Fruit fly (Drosophila melanogaster): ENCODE measurements around the gene Jupiter.

Jupiter gene

dm6 chr3R:11657786-11658193 lies 38.1 kb upstream of the Jupiter start (continued):
- TF ChIP-seq br (GFP tag; optimal IDR thresholded peaks at IDR 0.05) (peak; percentile 90), Jra (GFP tag; optimal IDR thresholded peaks at IDR 0.05) (peak; percentile 70), Mio (GFP tag; optimal IDR thresholded peaks at IDR 0.05) (no peak), lola (GFP tag; optimal IDR thresholded peaks at IDR 0.05) (no peak), Abd-B (GFP tag; optimal IDR thresholded peaks at IDR 0.05) (no peak)

- TF ChIP-seq h (GFP tag; optimal IDR thresholded peaks at IDR 0.05) (peak; percentile 99), CG32264 (GFP tag; optimal IDR thresholded peaks at IDR 0.05) (peak; percentile 97), Rel (GFP tag; optimal IDR thresholded peaks at IDR 0.05) (peak; percentile 96), Rel (tag; optimal IDR thresholded peaks at IDR 0.05) (peak; percentile 30), br (GFP tag; optimal IDR thresholded peaks at IDR 0.05) (peak; percentile 99), woc (GFP tag; optimal IDR thresholded peaks at IDR 0.05) (peak; percentile 94), Vsx2 (GFP tag; optimal IDR thresholded peaks at IDR 0.05; ENCODE audit: partially characterized antibody) (no peak), CG9705 (GFP tag; optimal IDR thresholded peaks at IDR 0.05) (peak; percentile 69), Hr83 (GFP tag; optimal IDR thresholded peaks at IDR 0.05; ENCODE audit: poor library complexity, severe bottlenecking) (peak; percentile 94), N (GFP tag; optimal IDR thresholded peaks at IDR 0.05) (no peak), dsf (GFP tag; optimal IDR thresholded peaks at IDR 0.05; ENCODE audit: borderline replicate concordance) (peak; percentile 90), Sp1 (GFP tag; optimal IDR thresholded peaks at IDR 0.05) (peak; percentile 97), GATAd (GFP tag; optimal IDR thresholded peaks at IDR 0.05) (peak; percentile 80), Hr78 (GFP tag; optimal IDR thresholded peaks at IDR 0.05) (no peak), fru (GFP tag; optimal IDR thresholded peaks at IDR 0.05) (peak; percentile 98), Mio (GFP tag; optimal IDR thresholded peaks at IDR 0.05) (peak; percentile 86), Dif (GFP tag; optimal IDR thresholded peaks at IDR 0.05; ENCODE audit: partially characterized antibody) (peak; percentile 22), sv (GFP tag; optimal IDR thresholded peaks at IDR 0.05) (peak; percentile 93), psq (GFP tag; optimal IDR thresholded peaks at IDR 0.05) (peak; percentile 94), Dfd (GFP tag; optimal IDR thresholded peaks at IDR 0.05) (no peak), jim (GFP tag; optimal IDR thresholded peaks at IDR 0.05) (peak; percentile 58), HLH106 (tag; optimal IDR thresholded peaks at IDR 0.05) (peak; percentile 97), dl (GFP tag; optimal IDR thresholded peaks at IDR 0.05; ENCODE audit: insufficient read depth in 1 of 2, partially characterized antibody in 2 of 2) (no peak), dmrt93B (GFP tag; optimal IDR thresholded peaks at IDR 0.05) (peak; percentile 95), OdsH (GFP tag; optimal IDR thresholded peaks at IDR 0.05) (peak; percentile 99), brk (GFP tag; optimal IDR thresholded peaks at IDR 0.05) (peak; percentile 97), Hnf4 (GFP tag; optimal IDR thresholded peaks at IDR 0.05) (peak; percentile 98), rgr (GFP tag; optimal IDR thresholded peaks at IDR 0.05) (peak; percentile 99), Abd-B (GFP tag; optimal IDR thresholded peaks at IDR 0.05) (no peak), sage (GFP tag; optimal IDR thresholded peaks at IDR 0.05) (peak; percentile 98), Jra (GFP tag; optimal IDR thresholded peaks at IDR 0.05) (peak; percentile 92), CrebA (GFP tag; optimal IDR thresholded peaks at IDR 0.05; ENCODE audit: borderline replicate concordance) (peak; percentile 94), tai (GFP tag; optimal IDR thresholded peaks at IDR 0.05) (peak; percentile 95), ey (GFP tag; optimal IDR thresholded peaks at IDR 0.05) (peak; percentile 99), usp (GFP tag; optimal IDR thresholded peaks at IDR 0.05) (no peak), foxo (GFP tag; optimal IDR thresholded peaks at IDR 0.05) (peak; percentile 97 to 99)
Observed at dm6 chr3R:11656614-11657216, 37.0 kb upstream of the Jupiter start.

- no peak for TF ChIP-seq jim (GFP tag; optimal IDR thresholded peaks at IDR 0.05)
- peak; percentile 49 for TF ChIP-seq Hr83 (GFP tag; optimal IDR thresholded peaks at IDR 0.05; ENCODE audit: poor library complexity, severe bottlenecking)
- TF ChIP-seq h (GFP tag; optimal IDR thresholded peaks at IDR 0.05) = peak; percentile 95
- TF ChIP-seq dmrt93B (GFP tag; optimal IDR thresholded peaks at IDR 0.05) = peak; percentile 75
- peak; percentile 84 for TF ChIP-seq tai (GFP tag; optimal IDR thresholded peaks at IDR 0.05)
- TF ChIP-seq Myc (optimal IDR thresholded peaks at IDR 0.05) = no peak
- peak; percentile 87 for TF ChIP-seq HLH106 (tag; optimal IDR thresholded peaks at IDR 0.05)
- TF ChIP-seq fru (GFP tag; optimal IDR thresholded peaks at IDR 0.05) = peak; percentile 92
- TF ChIP-seq pan (optimal IDR thresholded peaks at IDR 0.05) = no peak
- TF ChIP-seq dsf (GFP tag; optimal IDR thresholded peaks at IDR 0.05; ENCODE audit: borderline replicate concordance) = peak; percentile 60
- TF ChIP-seq br (GFP tag; optimal IDR thresholded peaks at IDR 0.05) = peak; percentile 86
- TF ChIP-seq N (GFP tag; optimal IDR thresholded peaks at IDR 0.05) = no peak
- TF ChIP-seq Dif (GFP tag; optimal IDR thresholded peaks at IDR 0.05; ENCODE audit: partially characterized antibody) = no peak
- TF ChIP-seq OdsH (GFP tag; optimal IDR thresholded peaks at IDR 0.05) = peak; percentile 94
- TF ChIP-seq Jra (GFP tag; optimal IDR thresholded peaks at IDR 0.05) = peak; percentile 27
- TF ChIP-seq CG32264 (GFP tag; optimal IDR thresholded peaks at IDR 0.05) = peak; percentile 71
- TF ChIP-seq dl (GFP tag; optimal IDR thresholded peaks at IDR 0.05; ENCODE audit: insufficient read depth in 1 of 2, partially characterized antibody in 2 of 2) = peak in 1 of 2 experiments; percentile 30
- peak; percentile 96 for TF ChIP-seq brk (GFP tag; optimal IDR thresholded peaks at IDR 0.05)
- TF ChIP-seq psq (GFP tag; optimal IDR thresholded peaks at IDR 0.05) = peak; percentile 89
- peak; percentile 86 for TF ChIP-seq Sp1 (GFP tag; optimal IDR thresholded peaks at IDR 0.05)
- peak; percentile 59 for TF ChIP-seq CrebA (GFP tag; optimal IDR thresholded peaks at IDR 0.05; ENCODE audit: borderline replicate concordance)
- TF ChIP-seq Hr78 (GFP tag; optimal IDR thresholded peaks at IDR 0.05) = no peak
- peak; percentile 96 for TF ChIP-seq rgr (GFP tag; optimal IDR thresholded peaks at IDR 0.05)
- no peak for TF ChIP-seq lola (GFP tag; optimal IDR thresholded peaks at IDR 0.05)
- TF ChIP-seq sage (GFP tag; optimal IDR thresholded peaks at IDR 0.05) = peak; percentile 91
- no peak for TF ChIP-seq Abd-B (GFP tag; optimal IDR thresholded peaks at IDR 0.05)
- peak; percentile 87 for TF ChIP-seq ey (GFP tag; optimal IDR thresholded peaks at IDR 0.05)
- TF ChIP-seq GATAd (GFP tag; optimal IDR thresholded peaks at IDR 0.05) = peak; percentile 70
- peak; percentile 54 for TF ChIP-seq CG9705 (GFP tag; optimal IDR thresholded peaks at IDR 0.05)
- TF ChIP-seq Rel (GFP tag; optimal IDR thresholded peaks at IDR 0.05) = peak; percentile 88
- peak; percentile 94 for TF ChIP-seq Rel (tag; optimal IDR thresholded peaks at IDR 0.05)
- peak in 1 of 2 experiments; percentile 95 for TF ChIP-seq foxo (GFP tag; optimal IDR thresholded peaks at IDR 0.05)
- TF ChIP-seq Mio (GFP tag; optimal IDR thresholded peaks at IDR 0.05) = no peak
- TF ChIP-seq woc (GFP tag; optimal IDR thresholded peaks at IDR 0.05) = peak; percentile 87
- TF ChIP-seq Hnf4 (GFP tag; optimal IDR thresholded peaks at IDR 0.05) = peak; percentile 86
Observed at dm6 chr3R:11655873-11656374, 36.2 kb upstream of the Jupiter start, which contains the start of gene CG42327. CG42327 (plus strand) TSS chr3R:11656149.

Measured in whole organism, wandering third instar larva.